Fruit fly (Drosophila melanogaster) whole organism, embryonic: ENCODE results near the gene Kdm2.
A peak's percentile ranks its signal among the peaks of the same experiment; 100 is the strongest.

Experiments used
- ATbp ChIP-seq: fragments of 200-800 bp; sonication (Bioruptor generic); optimal IDR thresholded peaks from 2 replicates; lab custom pipeline; 2017; ENCODE audit warnings: missing biosample characterization, mild to moderate bottlenecking, missing genetic modification characterization, missing genetic modification reagents
- CG12659 ChIP-seq: fragments of 200-800 bp; sonication (Bioruptor generic); optimal IDR thresholded peaks from 3 replicates; lab custom pipeline; 2017; ENCODE audit warnings: mild to moderate bottlenecking, missing biosample characterization, missing genetic modification reagents, missing genetic modification characterization
- CG13624 ChIP-seq: fragments of 200-800 bp; sonication (Bioruptor generic); optimal IDR thresholded peaks from 2 replicates; lab custom pipeline; 2016; ENCODE audit warnings: missing biosample characterization, missing genetic modification characterization
- CG17186 ChIP-seq: fragments of 200-800 bp; sonication (Bioruptor generic); optimal IDR thresholded peaks from 3 replicates; lab custom pipeline; 2017; ENCODE audit warnings: missing biosample characterization, missing genetic modification reagents, missing genetic modification characterization
- CG18262 ChIP-seq: fragments of 200-800 bp; optimal IDR thresholded peaks from 3 replicates; lab custom pipeline; 2019; ENCODE audit warnings: missing biosample characterization, mild to moderate bottlenecking, missing genetic modification characterization, moderate library complexity
- CG2129 ChIP-seq: fragments of 200-800 bp; sonication (Bioruptor generic); IDR thresholded peaks from 2 replicates; pipeline ENCODE4 v1.3.6; 2022; ENCODE audit warnings: missing biosample characterization, missing genetic modification characterization; ENCODE audit not compliant: partially characterized antibody
- CG30020 ChIP-seq: fragments of 200-800 bp; optimal IDR thresholded peaks from 2 replicates; lab custom pipeline; 2019; ENCODE audit warnings: missing biosample characterization, mild to moderate bottlenecking, missing genetic modification characterization, moderate library complexity
- CG4617 ChIP-seq: fragments of 200-800 bp; sonication (Bioruptor generic); optimal IDR thresholded peaks from 3 replicates; lab custom pipeline; 2016; ENCODE audit warnings: missing biosample characterization, missing genetic modification characterization, borderline replicate concordance
- CG4820 ChIP-seq: fragments of 200-800 bp; sonication (Bioruptor generic); optimal IDR thresholded peaks from 3 replicates; lab custom pipeline; 2016; ENCODE audit warnings: missing biosample characterization, missing genetic modification characterization
- CG5953 ChIP-seq: fragments of 200-800 bp; sonication (Bioruptor generic); IDR thresholded peaks from 2 replicates; pipeline ENCODE4 v1.3.6; 2022; ENCODE audit warnings: missing biosample characterization, missing genetic modification characterization
- CG6254 ChIP-seq: fragments of 200-800 bp; sonication (Bioruptor generic); optimal IDR thresholded peaks from 3 replicates; lab custom pipeline; 2017; ENCODE audit warnings: mild to moderate bottlenecking, missing biosample characterization, missing genetic modification reagents, missing genetic modification characterization
- CG6654 ChIP-seq: fragments of 200-800 bp; sonication (Bioruptor generic); optimal IDR thresholded peaks from 2 replicates; lab custom pipeline; 2017; ENCODE audit warnings: missing biosample characterization, mild to moderate bottlenecking, missing genetic modification characterization
- CG8388 ChIP-seq: fragments of 200-800 bp; sonication (Bioruptor generic); optimal IDR thresholded peaks from 2 replicates; lab custom pipeline; 2019; ENCODE audit warnings: missing biosample characterization, mild to moderate bottlenecking, missing genetic modification characterization, moderate library complexity
- CG8924 ChIP-seq: fragments of 200-800 bp; optimal IDR thresholded peaks from 3 replicates; lab custom pipeline; 2019; ENCODE audit warnings: missing biosample characterization, mild to moderate bottlenecking, missing genetic modification characterization, moderate library complexity
- CG9932 ChIP-seq: fragments of 200-800 bp; sonication (Bioruptor generic); IDR thresholded peaks from 2 replicates; pipeline ENCODE4 v1.3.6; 2022; ENCODE audit warnings: missing biosample characterization, missing genetic modification characterization
- Deaf1 ChIP-seq: fragments of 200-800 bp; optimal IDR thresholded peaks from 3 replicates; lab custom pipeline; 2019; ENCODE audit warnings: missing biosample characterization, mild to moderate bottlenecking, missing genetic modification characterization, moderate library complexity
- Fer3 ChIP-seq: fragments of 200-800 bp; sonication (Bioruptor generic); optimal IDR thresholded peaks from 2 replicates; lab custom pipeline; 2018; ENCODE audit warnings: missing biosample characterization, mild to moderate bottlenecking, missing genetic modification characterization, moderate library complexity
- Jarid2 ChIP-seq: fragments of 200-800 bp; sonication (Bioruptor generic); optimal IDR thresholded peaks from 3 replicates; lab custom pipeline; 2017; ENCODE audit warnings: mild to moderate bottlenecking, missing biosample characterization, missing genetic modification reagents, missing genetic modification characterization
- MESR4 ChIP-seq: fragments of 200-800 bp; sonication (Bioruptor generic); optimal IDR thresholded peaks from 2 replicates; lab custom pipeline; 2018; ENCODE audit warnings: missing biosample characterization, mild to moderate bottlenecking, missing genetic modification characterization, moderate library complexity
- NFAT ChIP-seq: fragments of 200-800 bp; sonication (Bioruptor generic); IDR thresholded peaks from 2 replicates; pipeline ENCODE4 v1.3.6; 2022; ENCODE audit warnings: missing biosample characterization, missing genetic modification characterization
- Pdp1 ChIP-seq, 2 experiments: fragments of 200-800 bp; sonication (Bioruptor generic); optimal IDR thresholded peaks; 3 replicates each; lab custom pipeline; 2016; ENCODE audit warnings: missing biosample characterization in 2 of 2, missing genetic modification characterization in 2 of 2, mild to moderate bottlenecking in 1 of 2, moderate library complexity in 1 of 2
- Sox100B ChIP-seq: fragments of 200-800 bp; sonication (Bioruptor generic); optimal IDR thresholded peaks from 3 replicates; lab custom pipeline; 2018; ENCODE audit warnings: missing biosample characterization, mild to moderate bottlenecking, missing genetic modification characterization
- Sox102F ChIP-seq: fragments of 200-800 bp; sonication (Bioruptor generic); optimal IDR thresholded peaks from 2 replicates; lab custom pipeline; 2018; ENCODE audit warnings: missing biosample characterization, mild to moderate bottlenecking, missing genetic modification characterization, moderate library complexity
- Trl ChIP-seq, 3 experiments: fragments of >200 bp in 2 of 3; fragments of 200-800 bp in 1 of 3; sonication (Bioruptor generic) in 1 of 3; optimal IDR thresholded peaks; 2 replicates in 1 of 3; 3 replicates in 2 of 3; lab custom pipeline; 2016 to 2017; ENCODE audit warnings: missing biosample characterization in 1 of 3, missing genetic modification characterization in 1 of 3
- Xbp1 ChIP-seq: fragments of 200-800 bp; sonication (Bioruptor generic); optimal IDR thresholded peaks from 3 replicates; lab custom pipeline; 2016; ENCODE audit warnings: missing biosample characterization, mild to moderate bottlenecking, missing genetic modification characterization
- abd-A ChIP-seq: fragments of 200-800 bp; sonication (Bioruptor generic); optimal IDR thresholded peaks from 3 replicates; lab custom pipeline; 2019; ENCODE audit warnings: missing biosample characterization, mild to moderate bottlenecking, missing genetic modification characterization, moderate library complexity
- ac ChIP-seq: fragments of 200-800 bp; sonication (Bioruptor generic); optimal IDR thresholded peaks from 3 replicates; lab custom pipeline; 2017; ENCODE audit warnings: missing biosample characterization, mild to moderate bottlenecking, missing genetic modification characterization
- btn ChIP-seq: fragments of 200-800 bp; sonication (Bioruptor generic); optimal IDR thresholded peaks from 2 replicates; lab custom pipeline; 2016; ENCODE audit warnings: missing biosample characterization, missing genetic modification characterization
- corto ChIP-seq: fragments of 200-800 bp; sonication (Bioruptor generic); optimal IDR thresholded peaks from 2 replicates; lab custom pipeline; 2016; ENCODE audit warnings: missing biosample characterization, mild to moderate bottlenecking, missing genetic modification characterization, moderate library complexity
- dmrt99B ChIP-seq: fragments of 200-800 bp; sonication (Bioruptor generic); optimal IDR thresholded peaks from 2 replicates; lab custom pipeline; 2018; ENCODE audit warnings: missing biosample characterization, mild to moderate bottlenecking, missing genetic modification characterization, moderate library complexity
- gro ChIP-seq: fragments of 200-800 bp; sonication (Bioruptor generic); optimal IDR thresholded peaks from 2 replicates; lab custom pipeline; 2016; ENCODE audit warnings: missing biosample characterization, missing genetic modification characterization
- jigr1 ChIP-seq: fragments of 200-800 bp; sonication (Bioruptor generic); IDR thresholded peaks from 3 replicates; pipeline ENCODE4 v1.3.6; 2022; ENCODE audit warnings: missing biosample characterization, missing genetic modification characterization
- kni ChIP-seq: fragments of 200-800 bp; sonication (Bioruptor generic); optimal IDR thresholded peaks from 3 replicates; lab custom pipeline; 2017; ENCODE audit warnings: mild to moderate bottlenecking, missing biosample characterization, missing genetic modification reagents, missing genetic modification characterization
- lab ChIP-seq: fragments of 200-800 bp; sonication (Bioruptor generic); optimal IDR thresholded peaks from 3 replicates; lab custom pipeline; 2017; ENCODE audit warnings: missing biosample characterization, missing genetic modification characterization, mild to moderate bottlenecking, moderate library complexity, missing genetic modification reagents
- lola ChIP-seq, 3 experiments: fragments of >200 bp in 2 of 3; fragments of 200-800 bp in 1 of 3; sonication (Bioruptor generic) in 1 of 3; optimal IDR thresholded peaks; 2 replicates each; lab custom pipeline; 2017 to 2019; ENCODE audit warnings: missing biosample characterization in 3 of 3, missing genetic modification characterization in 3 of 3, mild to moderate bottlenecking in 1 of 3, moderate library complexity in 1 of 3
- nau ChIP-seq: fragments of 200-800 bp; sonication (Bioruptor generic); optimal IDR thresholded peaks from 3 replicates; lab custom pipeline; 2017; ENCODE audit warnings: missing biosample characterization, mild to moderate bottlenecking, missing genetic modification characterization, missing genetic modification reagents
- oc ChIP-seq: fragments of 200-800 bp; sonication (Bioruptor generic); optimal IDR thresholded peaks from 2 replicates; lab custom pipeline; 2018; ENCODE audit warnings: missing biosample characterization, mild to moderate bottlenecking, missing genetic modification characterization, moderate library complexity
- pb ChIP-seq: fragments of 200-800 bp; sonication (Bioruptor generic); optimal IDR thresholded peaks from 3 replicates; lab custom pipeline; 2016; ENCODE audit warnings: missing biosample characterization, missing genetic modification characterization
- repo ChIP-seq: fragments of 200-800 bp; sonication (Bioruptor generic); optimal IDR thresholded peaks from 2 replicates; lab custom pipeline; 2016; ENCODE audit warnings: missing biosample characterization, missing genetic modification characterization
- shn ChIP-seq: fragments of 200-800 bp; sonication (Bioruptor generic); optimal IDR thresholded peaks from 3 replicates; lab custom pipeline; 2016; ENCODE audit warnings: missing biosample characterization, missing genetic modification characterization
- ttk ChIP-seq: fragments of 200-800 bp; sonication (Bioruptor generic); IDR thresholded peaks from 2 replicates; pipeline ENCODE4 v2.1.2; 2022; ENCODE audit warnings: missing biosample characterization, missing genetic modification characterization
- unpg ChIP-seq: fragments of 200-800 bp; sonication (Bioruptor generic); optimal IDR thresholded peaks from 3 replicates; lab custom pipeline; 2018; ENCODE audit warnings: missing biosample characterization, mild to moderate bottlenecking, missing genetic modification characterization, moderate library complexity
- wek ChIP-seq: fragments of 200-800 bp; sonication (Bioruptor generic); optimal IDR thresholded peaks from 3 replicates; lab custom pipeline; 2018; ENCODE audit warnings: missing biosample characterization, mild to moderate bottlenecking, missing genetic modification characterization, moderate library complexity
- wor ChIP-seq: fragments of 200-800 bp; sonication (Bioruptor generic); IDR thresholded peaks from 2 replicates; pipeline ENCODE4 v1.3.6; 2022; ENCODE audit warnings: missing biosample characterization, missing genetic modification characterization
- zen ChIP-seq: fragments of 200-800 bp; sonication (Bioruptor generic); optimal IDR thresholded peaks from 3 replicates; lab custom pipeline; 2018; ENCODE audit warnings: missing biosample characterization, mild to moderate bottlenecking, missing genetic modification characterization, moderate library complexity
- zfh2 ChIP-seq: fragments of 200-800 bp; sonication (Bioruptor generic); optimal IDR thresholded peaks from 2 replicates; lab custom pipeline; 2016; ENCODE audit warnings: missing biosample characterization, missing genetic modification characterization

Kdm2 gene

DNA sequence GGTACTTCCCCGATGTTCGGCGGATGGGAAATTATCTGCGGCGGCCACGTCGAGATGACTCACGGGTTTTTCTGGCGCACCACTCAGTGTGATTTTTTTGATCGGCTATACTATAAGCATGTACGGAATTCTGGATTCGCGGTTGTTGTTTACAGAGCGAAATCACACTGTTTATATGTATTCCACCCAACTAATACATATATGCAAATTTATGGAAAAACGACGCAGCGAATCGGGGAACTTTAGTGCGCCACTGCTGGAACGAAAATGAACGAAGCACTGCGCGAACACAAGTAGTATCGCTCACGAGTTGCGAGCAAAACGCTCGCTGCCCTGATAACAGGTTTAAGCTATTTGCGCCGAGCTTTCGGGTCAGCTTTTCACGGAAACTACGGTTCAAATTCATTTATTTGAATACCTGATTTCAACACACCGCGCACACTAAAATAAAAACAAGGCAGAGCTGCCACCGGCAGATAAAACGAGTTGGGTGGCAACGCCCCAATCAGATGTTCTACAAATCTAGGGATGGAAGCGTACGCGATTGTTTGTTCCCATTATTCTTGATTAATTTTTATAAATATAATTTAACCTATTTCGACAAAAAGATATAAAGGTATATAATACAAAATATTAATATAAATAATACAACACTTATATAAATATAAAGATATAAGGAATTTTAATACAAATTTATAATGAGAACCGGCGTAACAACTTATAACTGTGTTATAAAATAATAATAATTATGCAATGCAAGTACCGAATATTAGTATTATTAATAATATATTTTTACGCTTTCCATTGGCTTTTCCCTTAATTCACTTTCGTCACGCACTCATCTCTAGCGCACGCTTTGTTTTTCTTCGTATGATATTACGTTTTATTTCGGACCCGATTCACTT, 4.5 kb upstream of the Kdm2 start, which contains the start of gene Rel (continued):
- TF ChIP-seq CG6654 (GFP tag; lab: Kevin White, UChicago): peak; percentile 26
- peak; percentile 98 for TF ChIP-seq Deaf1 (tag; lab: Kevin White, UChicago)
- TF ChIP-seq kni (GFP tag; lab: Kevin White, UChicago): peak; percentile 42
- peak; percentile 81 for TF ChIP-seq CG12659
- no peak for TF ChIP-seq nau (GFP tag; lab: Kevin White, UChicago)
- no peak for TF ChIP-seq ttk (GFP tag; lab: Robert Waterston, UW)
- peak; percentile 42 for TF ChIP-seq CG4820
- TF ChIP-seq wor (GFP tag; lab: Robert Waterston, UW): no peak
- TF ChIP-seq jigr1: no peak
- no peak for TF ChIP-seq wek (GFP tag; lab: Kevin White, UChicago)
- peak; percentile 47 for TF ChIP-seq CG6254 (GFP tag; lab: Kevin White, UChicago)
- no peak for TF ChIP-seq repo (GFP tag; lab: Kevin White, UChicago)
- TF ChIP-seq Pdp1 (GFP tag; optimal IDR thresholded peaks at IDR 0.05; lab: Kevin White, UChicago): peak in 1 of 2 experiments; percentile 23
- TF ChIP-seq abd-A (tag; lab: Kevin White, UChicago): peak; percentile 83
- peak; percentile 83 for TF ChIP-seq gro
- TF ChIP-seq CG9932: no peak
- peak; percentile 37 for TF ChIP-seq btn (GFP tag; lab: Kevin White, UChicago)
- peak; percentile 77 for TF ChIP-seq Sox102F (GFP tag; lab: Kevin White, UChicago)
- TF ChIP-seq CG17186 (GFP tag; lab: Kevin White, UChicago): no peak
- peak; percentile 59 for TF ChIP-seq zen (tag; lab: Kevin White, UChicago)
- TF ChIP-seq shn (GFP tag; lab: Kevin White, UChicago): peak; percentile 40
- no peak for TF ChIP-seq NFAT
- TF ChIP-seq zfh2: peak; percentile 30
- peak; percentile 27 for TF ChIP-seq MESR4 (GFP tag; lab: Kevin White, UChicago)
- TF ChIP-seq Jarid2 (GFP tag; lab: Kevin White, UChicago): peak; percentile 54
- no peak for TF ChIP-seq ac (GFP tag; lab: Kevin White, UChicago)
- TF ChIP-seq CG5953 (GFP tag; lab: Robert Waterston, UW): no peak
- peak; percentile 69 for TF ChIP-seq CG8388
- peak; percentile 69 for TF ChIP-seq CG30020
- TF ChIP-seq Sox100B: peak; percentile 84
- peak; percentile 61 for TF ChIP-seq unpg (GFP tag; lab: Kevin White, UChicago)
- peak; percentile 68 for TF ChIP-seq lab (GFP tag; lab: Kevin White, UChicago)
- peak in 1 of 2 experiments; percentile 4 for TF ChIP-seq Trl (optimal IDR thresholded peaks at IDR 0.05; lab: Kevin White, UChicago)
- TF ChIP-seq Trl (GFP tag; optimal IDR thresholded peaks at IDR 0.05; lab: Kevin White, UChicago): no peak
- TF ChIP-seq CG4617: peak; percentile 29
- peak; percentile 39 for TF ChIP-seq corto (GFP tag; lab: Kevin White, UChicago)
- TF ChIP-seq CG2129 (GFP tag; lab: Robert Waterston, UW): no peak
- peak; percentile 17 for TF ChIP-seq ATbp (GFP tag; lab: Kevin White, UChicago)
- TF ChIP-seq CG13624 (GFP tag; lab: Kevin White, UChicago): peak; percentile 81
- TF ChIP-seq pb (GFP tag; lab: Kevin White, UChicago): peak; percentile 34
- TF ChIP-seq lola (GFP tag; optimal IDR thresholded peaks at IDR 0.05; lab: Kevin White, UChicago): peak in 1 of 3 experiments; percentile 88
- peak; percentile 87 for TF ChIP-seq CG8924 (tag; lab: Kevin White, UChicago)
- peak; percentile 45 for TF ChIP-seq oc (tag; lab: Kevin White, UChicago)
- TF ChIP-seq CG18262 (tag; lab: Kevin White, UChicago): peak; percentile 88
- TF ChIP-seq Xbp1 (GFP tag; lab: Kevin White, UChicago): peak; percentile 46
- peak; percentile 52 for TF ChIP-seq Fer3 (tag; lab: Kevin White, UChicago)
- peak; percentile 73 for TF ChIP-seq dmrt99B (tag; lab: Kevin White, UChicago)
